Worm (Caenorhabditis elegans): ENCODE measurements around the gene ceh-7.

DNA sequence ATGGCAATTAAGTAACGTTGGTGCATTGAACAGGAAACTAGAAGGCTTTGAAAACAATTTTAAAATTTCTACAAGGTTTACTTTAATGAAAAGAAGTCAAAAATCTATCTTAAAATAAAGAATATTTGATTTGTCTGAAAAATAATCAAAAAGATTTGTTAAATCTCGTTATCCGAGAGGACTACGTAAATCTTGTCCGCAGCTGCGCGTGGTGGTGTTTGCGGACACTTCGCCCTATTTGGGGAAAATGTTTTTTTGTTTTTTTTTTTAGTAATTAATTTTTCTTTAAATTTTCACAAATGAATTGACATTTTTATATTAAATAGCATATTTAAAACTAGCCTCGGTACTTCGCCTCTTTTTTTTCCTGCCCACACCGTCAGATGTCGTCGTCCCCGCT, 19.7 kb downstream of the ceh-7 start:
- no peak for TF ChIP-seq F52B5.7 (tag; optimal IDR thresholded peaks at IDR 0.05)
- no peak for TF ChIP-seq Y95B8A.8 (GFP tag; IDR thresholded peaks at IDR 0.05)
- TF ChIP-seq ztf-6 (GFP tag; IDR thresholded peaks at IDR 0.05) = no peak
- TF ChIP-seq egl-44 (GFP tag; IDR thresholded peaks at IDR 0.05) = no peak
- no peak for TF ChIP-seq nfya-1 (tag; optimal IDR thresholded peaks at IDR 0.05; ENCODE audit: borderline replicate concordance, insufficient read depth)
- no peak for TF ChIP-seq ceh-79 (tag; optimal IDR thresholded peaks at IDR 0.05)
- no peak for TF ChIP-seq nfya-2 (GFP tag; IDR thresholded peaks at IDR 0.05)
- TF ChIP-seq Y53G8AR.9 (GFP tag; conservative IDR thresholded peaks at IDR 0.05) = no peak
- peak; percentile 34 for TF ChIP-seq dpl-1 (GFP tag; optimal IDR thresholded peaks at IDR 0.05)
- no peak for TF ChIP-seq D2030.7 (GFP tag; IDR thresholded peaks at IDR 0.05)

Data from whole organism, young adult.